Worm (Caenorhabditis elegans) whole organism, mixed stage, embryonic: ENCODE measurements around the gene C07A9.12.

Experiments
- M03D4.4 ChIP-seq: sonication (generic microtip); optimal IDR thresholded peaks from 2 replicates; lab custom pipeline; 2017; ENCODE audit warnings: mild to moderate bottlenecking, missing genetic modification characterization, missing compliant biosample characterization
- bed-3 ChIP-seq: fragments of 200-800 bp; sonication (Bioruptor generic); optimal IDR thresholded peaks from 3 replicates; lab custom pipeline; 2018; ENCODE audit warnings: mild to moderate bottlenecking, missing genetic modification characterization, moderate library complexity, missing compliant biosample characterization
- blmp-1 ChIP-seq: fragments of 150-350 bp; optimal IDR thresholded peaks from 2 replicates; lab custom pipeline; 2014; ENCODE audit warnings: missing biosample characterization, missing genetic modification characterization
- ceh-39 ChIP-seq: fragments of 150-350 bp; optimal IDR thresholded peaks from 2 replicates; lab custom pipeline; 2014; ENCODE audit warnings: missing biosample characterization, missing genetic modification characterization
- ceh-43 ChIP-seq: fragments of 200-800 bp; sonication (Bioruptor generic); optimal IDR thresholded peaks from 2 replicates; lab custom pipeline; 2018; ENCODE audit warnings: mild to moderate bottlenecking, missing genetic modification characterization, moderate library complexity, missing compliant biosample characterization
- cnd-1 ChIP-seq: fragments of 200-800 bp; sonication (Bioruptor generic); optimal IDR thresholded peaks from 2 replicates; lab custom pipeline; 2018; ENCODE audit warnings: mild to moderate bottlenecking, missing genetic modification characterization, missing compliant biosample characterization
- elt-1 ChIP-seq: sonication (generic microtip); optimal IDR thresholded peaks from 2 replicates; lab custom pipeline; 2017; ENCODE audit warnings: missing genetic modification characterization, mild to moderate bottlenecking, missing compliant biosample characterization, antibody characterized with exemption, moderate library complexity, borderline replicate concordance; ENCODE audit not compliant: insufficient read depth
- elt-3 ChIP-seq: fragments of 150-350 bp; optimal IDR thresholded peaks from 2 replicates; lab custom pipeline; 2014; ENCODE audit warnings: missing biosample characterization, missing genetic modification characterization
- flh-1 ChIP-seq: fragments of 200-800 bp; sonication (Bioruptor generic); optimal IDR thresholded peaks from 2 replicates; lab custom pipeline; 2018; ENCODE audit warnings: mild to moderate bottlenecking, missing genetic modification characterization, moderate library complexity, missing compliant biosample characterization
- ham-2 ChIP-seq: fragments of 200-800 bp; sonication (Bioruptor generic); optimal IDR thresholded peaks from 2 replicates; lab custom pipeline; 2018; ENCODE audit warnings: mild to moderate bottlenecking, missing genetic modification characterization, missing compliant biosample characterization
- hlh-1 ChIP-seq: fragments of 150-350 bp; optimal IDR thresholded peaks from 2 replicates; lab custom pipeline; 2014; ENCODE audit warnings: missing biosample characterization, missing genetic modification reagents, missing genetic modification characterization
- lin-13 ChIP-seq: fragments of 150-350 bp; optimal IDR thresholded peaks from 2 replicates; lab custom pipeline; 2014; ENCODE audit warnings: missing biosample characterization, missing genetic modification characterization
- lin-32 ChIP-seq: fragments of 200-800 bp; sonication (Bioruptor generic); optimal IDR thresholded peaks from 2 replicates; lab custom pipeline; 2018; ENCODE audit warnings: mild to moderate bottlenecking, missing genetic modification characterization, missing compliant biosample characterization
- lsy-2 ChIP-seq: fragments of 150-350 bp; optimal IDR thresholded peaks from 2 replicates; lab custom pipeline; 2014; ENCODE audit warnings: missing biosample characterization, missing genetic modification characterization
- mab-5 ChIP-seq: fragments of 150-350 bp; optimal IDR thresholded peaks from 2 replicates; lab custom pipeline; 2014; ENCODE audit warnings: missing biosample characterization, missing genetic modification characterization
- mep-1 ChIP-seq: fragments of 150-350 bp; optimal IDR thresholded peaks from 2 replicates; lab custom pipeline; 2017; ENCODE audit warnings: missing biosample characterization, missing genetic modification reagents, missing genetic modification characterization, inconsistent platforms
- mls-2 ChIP-seq: sonication (generic microtip); optimal IDR thresholded peaks from 2 replicates; lab custom pipeline; 2016; ENCODE audit warnings: mild to moderate bottlenecking, missing genetic modification characterization, moderate library complexity, missing compliant biosample characterization
- nhr-12 ChIP-seq: fragments of 150-350 bp; optimal IDR thresholded peaks from 2 replicates; lab custom pipeline; 2014; ENCODE audit warnings: missing biosample characterization, missing genetic modification characterization
- nhr-2 ChIP-seq: fragments of 150-350 bp; optimal IDR thresholded peaks from 2 replicates; lab custom pipeline; 2014; ENCODE audit warnings: missing biosample characterization, missing genetic modification characterization
- nhr-237 ChIP-seq: fragments of 150-350 bp; optimal IDR thresholded peaks from 2 replicates; lab custom pipeline; 2014; ENCODE audit warnings: missing biosample characterization, missing genetic modification characterization
- nhr-28 ChIP-seq: fragments of 150-350 bp; optimal IDR thresholded peaks from 2 replicates; lab custom pipeline; 2014; ENCODE audit warnings: missing biosample characterization, missing genetic modification characterization
- nhr-76 ChIP-seq: sonication (generic microtip); optimal IDR thresholded peaks from 2 replicates; lab custom pipeline; 2017; ENCODE audit warnings: missing biosample characterization, missing genetic modification characterization
- snpc-4 ChIP-seq: fragments of 150-350 bp; optimal IDR thresholded peaks from 2 replicates; lab custom pipeline; 2014; ENCODE audit warnings: missing biosample characterization, missing genetic modification characterization
- sptf-1 ChIP-seq: sonication (generic microtip); optimal IDR thresholded peaks from 2 replicates; lab custom pipeline; 2017; ENCODE audit warnings: mild to moderate bottlenecking, missing genetic modification characterization, moderate library complexity, missing compliant biosample characterization
- tbx-8 ChIP-seq: fragments of 200-800 bp; sonication (Bioruptor generic); optimal IDR thresholded peaks from 2 replicates; lab custom pipeline; 2018; ENCODE audit warnings: mild to moderate bottlenecking, missing genetic modification characterization, moderate library complexity, missing compliant biosample characterization
- unc-120 ChIP-seq: sonication (generic microtip); optimal IDR thresholded peaks from 2 replicates; lab custom pipeline; 2017; ENCODE audit warnings: missing genetic modification characterization, missing compliant biosample characterization; ENCODE audit not compliant: poor library complexity, severe bottlenecking
- unc-39 ChIP-seq: fragments of 150-350 bp; optimal IDR thresholded peaks from 2 replicates; lab custom pipeline; 2014; ENCODE audit warnings: missing biosample characterization, missing genetic modification characterization
- unc-62 ChIP-seq: fragments of 150-350 bp; optimal IDR thresholded peaks from 2 replicates; lab custom pipeline; 2014; ENCODE audit warnings: missing biosample characterization, missing genetic modification reagents, missing genetic modification characterization
- zip-8 ChIP-seq: fragments of 150-350 bp; optimal IDR thresholded peaks from 2 replicates; lab custom pipeline; 2014; ENCODE audit warnings: missing biosample characterization, missing genetic modification characterization
- ztf-11 ChIP-seq: fragments of 150-350 bp; optimal IDR thresholded peaks from 2 replicates; lab custom pipeline; 2014; ENCODE audit warnings: missing biosample characterization, missing genetic modification characterization

Gene C07A9.12

DNA sequence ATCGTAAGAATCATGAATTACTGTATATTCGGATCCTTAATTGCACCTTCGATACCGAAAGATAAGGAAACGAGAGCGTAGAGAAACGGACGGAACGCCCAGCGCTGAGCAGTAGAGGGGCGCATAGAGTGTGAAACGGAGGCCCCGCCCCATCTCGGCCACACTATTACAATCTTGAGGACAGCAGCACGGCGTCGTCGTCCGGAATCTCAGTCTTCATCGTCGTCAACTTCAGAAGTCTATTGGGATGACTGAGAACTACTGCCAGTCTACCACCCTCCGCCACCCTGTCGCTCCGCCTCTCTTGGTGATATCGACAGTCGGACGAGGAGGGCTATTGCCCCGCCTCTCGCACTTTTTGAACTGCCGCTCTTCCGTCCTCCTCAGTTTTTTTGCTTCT, 37.4 kb upstream of the C07A9.12 start:
- peak; percentile 19 for TF ChIP-seq M03D4.4
- no peak for TF ChIP-seq lsy-2 (tag; lab: Kevin White, UChicago)
- TF ChIP-seq ztf-11 (tag; lab: Kevin White, UChicago) = no peak

DNA sequence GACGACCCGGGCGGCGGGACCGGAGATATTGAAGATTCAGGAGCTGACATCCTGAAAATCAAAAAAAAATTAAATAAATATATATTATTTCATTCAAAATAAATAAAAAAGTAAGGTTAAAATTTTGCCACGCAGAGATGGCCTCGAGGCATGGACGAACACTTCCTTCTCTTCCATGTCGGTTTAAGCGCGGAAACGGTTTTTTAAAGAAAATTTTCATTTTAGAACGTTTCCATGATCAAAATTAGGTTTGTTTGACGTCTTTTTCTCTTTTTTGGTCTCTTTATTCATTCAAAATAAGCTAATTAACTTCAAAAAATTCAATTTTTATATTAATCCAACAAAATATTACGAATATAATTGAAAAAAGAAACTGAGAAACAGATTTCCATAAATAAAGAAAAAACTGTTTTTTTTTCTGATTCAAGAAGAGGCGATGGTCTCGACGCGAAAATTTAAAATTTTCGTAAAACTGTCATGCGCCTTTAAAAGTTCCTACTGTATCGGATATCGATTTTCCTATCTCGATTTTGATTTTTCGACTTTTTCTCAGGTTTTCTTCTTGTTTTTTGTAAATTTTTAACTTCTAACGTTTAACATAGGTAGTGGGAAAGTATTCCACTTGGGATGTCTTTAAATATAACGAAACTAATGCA, 34.9 kb upstream of the C07A9.12 start, which contains the start of gene gcc-2:
Gene gcc-2 (minus strand): TSS at position 51 of the 656 bp plus-strand sequence.
- TF ChIP-seq M03D4.4 (no peak), ham-2 (GFP tag; lab: Kevin White, UChicago) (no peak), tbx-8 (no peak), cnd-1 (no peak), elt-1 (no peak), mls-2 (tag; lab: Kevin White, UChicago) (no peak), lin-13 (tag; lab: Kevin White, UChicago) (no peak), unc-62 (GFP tag; lab: Kevin White, UChicago) (no peak), unc-39 (tag; lab: Kevin White, UChicago) (no peak), unc-120 (no peak), blmp-1 (no peak), lsy-2 (tag; lab: Kevin White, UChicago) (no peak), sptf-1 (tag; lab: Kevin White, UChicago) (no peak), snpc-4 (no peak)

DNA sequence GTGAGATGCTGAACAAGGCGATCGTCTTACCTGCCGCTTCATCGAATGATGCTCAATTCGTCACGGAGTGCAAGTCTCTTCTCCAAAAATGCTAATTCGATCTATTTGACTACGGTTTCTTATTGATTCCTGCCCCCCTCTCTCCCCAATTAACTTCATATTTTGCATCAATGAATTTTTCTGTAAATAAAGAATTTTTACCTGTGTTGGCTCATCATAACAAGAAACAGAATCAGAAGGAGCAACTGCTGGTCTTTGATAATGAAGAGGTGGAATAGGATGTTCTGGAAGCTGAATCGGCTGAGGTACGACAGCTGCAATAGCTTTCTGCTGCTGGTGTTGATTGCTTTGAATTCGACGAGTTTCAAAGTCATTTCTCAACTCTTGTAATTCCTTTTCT, 32.8 kb upstream of the C07A9.12 start:
- no peak for TF ChIP-seq mep-1 (tag; lab: Kevin White, UChicago)
- no peak for TF ChIP-seq ceh-39
- TF ChIP-seq unc-62 (GFP tag; lab: Kevin White, UChicago) = no peak
- no peak for TF ChIP-seq elt-3 (tag; lab: Kevin White, UChicago)
- no peak for TF ChIP-seq nhr-2
- no peak for TF ChIP-seq lin-32 (GFP tag; lab: Kevin White, UChicago)
- no peak for TF ChIP-seq mab-5 (tag; lab: Kevin White, UChicago)
- no peak for TF ChIP-seq mls-2 (tag; lab: Kevin White, UChicago)
- no peak for TF ChIP-seq ham-2 (GFP tag; lab: Kevin White, UChicago)
- no peak for TF ChIP-seq hlh-1 (tag; lab: Kevin White, UChicago)
- TF ChIP-seq blmp-1 = no peak
- no peak for TF ChIP-seq nhr-237 (tag; lab: Kevin White, UChicago)
- TF ChIP-seq zip-8 (tag; lab: Kevin White, UChicago) = no peak
- no peak for TF ChIP-seq flh-1 (GFP tag; lab: Kevin White, UChicago)
- TF ChIP-seq elt-1 = no peak
- TF ChIP-seq nhr-28 (tag; lab: Kevin White, UChicago) = no peak
- no peak for TF ChIP-seq lin-13 (tag; lab: Kevin White, UChicago)
- TF ChIP-seq unc-39 (tag; lab: Kevin White, UChicago) = no peak
- TF ChIP-seq nhr-76 (tag; lab: Kevin White, UChicago) = no peak

DNA sequence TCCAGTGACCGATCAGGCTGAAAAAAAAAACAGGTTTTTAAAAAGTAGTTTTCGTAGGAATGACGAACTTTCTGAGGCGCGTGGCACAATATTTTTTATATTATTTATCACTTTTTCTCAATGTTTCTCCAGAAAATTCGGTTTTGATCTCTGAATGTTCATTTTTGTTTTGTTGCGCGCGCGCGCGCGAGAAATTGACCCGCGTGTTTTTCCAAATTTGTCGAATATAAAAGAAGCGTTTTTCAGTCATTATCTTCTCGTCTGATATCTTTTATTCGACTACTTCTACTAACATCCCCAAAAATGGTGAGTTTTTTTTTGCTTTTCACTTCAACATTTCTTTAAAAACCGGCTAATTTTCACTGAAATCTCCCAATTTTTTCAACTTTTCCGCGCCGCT, 31.5 kb upstream of the C07A9.12 start, which contains the start of gene rmd-1:
Gene rmd-1 (plus strand): TSS at position 247 of the 400 bp plus-strand sequence.
- TF ChIP-seq bed-3 (GFP tag; lab: Kevin White, UChicago) (no peak), ceh-39 (no peak), flh-1 (GFP tag; lab: Kevin White, UChicago) (no peak)

- no peak for TF ChIP-seq sptf-1 (tag; lab: Kevin White, UChicago)
- no peak for TF ChIP-seq ztf-11 (tag; lab: Kevin White, UChicago)
- no peak for TF ChIP-seq snpc-4
- TF ChIP-seq elt-3 (tag; lab: Kevin White, UChicago) = no peak
- no peak for TF ChIP-seq mab-5 (tag; lab: Kevin White, UChicago)
- no peak for TF ChIP-seq flh-1 (GFP tag; lab: Kevin White, UChicago)
- TF ChIP-seq mls-2 (tag; lab: Kevin White, UChicago) = no peak
- no peak for TF ChIP-seq nhr-12
These were observed 30.1 kb upstream of the C07A9.12 start, which contains the start of gene vps-53 for ce11 chrIII:9757414-9757813. Gene vps-53, minus strand, starts transcription at chrIII:9757514.

- TF ChIP-seq mep-1 (tag; lab: Kevin White, UChicago) (no peak), elt-1 (no peak), ceh-43 (GFP tag; lab: Kevin White, UChicago) (no peak), zip-8 (tag; lab: Kevin White, UChicago) (no peak), sptf-1 (tag; lab: Kevin White, UChicago) (no peak), nhr-28 (tag; lab: Kevin White, UChicago) (no peak), blmp-1 (no peak)
- TF ChIP-seq, all 35 proteins: peak for 0
These were observed 25.5 kb upstream of the C07A9.12 start, which contains the start of gene ech-6 for ce11 chrIII:9752852-9753251. Gene ech-6, minus strand, starts transcription at chrIII:9752883.
